Worm (Caenorhabditis elegans): ENCODE data around the gene ZK507.1.
A peak's percentile ranks its signal among the peaks of the same experiment; 100 is the strongest.

Gene ZK507.1

ce11 chrIII:9077708-9078107 is 23.4 kb downstream of the ZK507.1 start, which contains the start of gene F02A9.1:
Gene F02A9.1, minus strand, starts transcription at chrIII:9077808.
- TF ChIP-seq klf-2 (GFP tag; conservative IDR thresholded peaks at IDR 0.05): no peak
- TF ChIP-seq tab-1 (GFP tag; IDR thresholded peaks at IDR 0.05): no peak
- TF ChIP-seq flt-1 (GFP tag; IDR thresholded peaks at IDR 0.05): no peak
- TF ChIP-seq med-1 (GFP tag; optimal IDR thresholded peaks at IDR 0.05; ENCODE audit: insufficient read depth): no peak
- TF ChIP-seq T22C8.4 (GFP tag; IDR thresholded peaks at IDR 0.05): no peak
- no peak for TF ChIP-seq ztf-23 (GFP tag; IDR thresholded peaks at IDR 0.05)
- no peak for TF ChIP-seq ref-1 (GFP tag; conservative IDR thresholded peaks at IDR 0.05)
- no peak for TF ChIP-seq ztf-29 (GFP tag; IDR thresholded peaks at IDR 0.05)
- no peak for TF ChIP-seq cog-1 (tag; optimal IDR thresholded peaks at IDR 0.05)

DNA sequence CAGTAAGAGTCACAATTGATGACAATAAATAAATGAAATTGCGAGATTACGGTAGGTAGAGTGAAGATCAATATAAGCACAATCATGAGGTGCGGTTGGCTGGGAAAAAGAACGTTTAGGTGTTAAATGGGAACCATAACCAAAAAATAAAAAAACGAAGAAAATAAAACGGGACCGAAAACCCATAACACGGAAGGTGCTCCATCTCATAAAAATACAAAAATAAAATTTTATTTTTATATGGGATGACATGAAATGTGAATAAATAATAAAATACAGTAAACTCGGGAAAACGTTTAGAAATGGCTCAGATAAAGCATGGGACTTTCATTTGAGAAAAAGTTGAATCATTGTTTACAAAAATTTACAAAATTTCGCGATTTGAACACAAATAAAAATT is 25.6 kb downstream of the ZK507.1 start, which contains the start of gene F02A9.7:
Gene F02A9.7, minus strand, starts transcription at position 101 of the 400 bp plus-strand sequence.
- TF ChIP-seq med-1 (GFP tag; optimal IDR thresholded peaks at IDR 0.05; ENCODE audit: insufficient read depth) (no peak), klf-2 (GFP tag; conservative IDR thresholded peaks at IDR 0.05) (no peak), ztf-29 (GFP tag; IDR thresholded peaks at IDR 0.05) (no peak), ztf-23 (GFP tag; IDR thresholded peaks at IDR 0.05) (no peak)

- no peak for TF ChIP-seq ref-1 (GFP tag; conservative IDR thresholded peaks at IDR 0.05)
- TF ChIP-seq flt-1 (GFP tag; IDR thresholded peaks at IDR 0.05): no peak
- TF ChIP-seq med-1 (GFP tag; optimal IDR thresholded peaks at IDR 0.05; ENCODE audit: insufficient read depth): no peak
- TF ChIP-seq klf-2 (GFP tag; conservative IDR thresholded peaks at IDR 0.05): no peak
- no peak for TF ChIP-seq ztf-23 (GFP tag; IDR thresholded peaks at IDR 0.05)
- no peak for TF ChIP-seq T22C8.4 (GFP tag; IDR thresholded peaks at IDR 0.05)
- no peak for TF ChIP-seq tab-1 (GFP tag; IDR thresholded peaks at IDR 0.05)
- no peak for TF ChIP-seq cog-1 (tag; optimal IDR thresholded peaks at IDR 0.05)
- TF ChIP-seq ztf-29 (GFP tag; IDR thresholded peaks at IDR 0.05): no peak
Observed at ce11 chrIII:9072704-9073103, 28.4 kb downstream of the ZK507.1 start.

DNA sequence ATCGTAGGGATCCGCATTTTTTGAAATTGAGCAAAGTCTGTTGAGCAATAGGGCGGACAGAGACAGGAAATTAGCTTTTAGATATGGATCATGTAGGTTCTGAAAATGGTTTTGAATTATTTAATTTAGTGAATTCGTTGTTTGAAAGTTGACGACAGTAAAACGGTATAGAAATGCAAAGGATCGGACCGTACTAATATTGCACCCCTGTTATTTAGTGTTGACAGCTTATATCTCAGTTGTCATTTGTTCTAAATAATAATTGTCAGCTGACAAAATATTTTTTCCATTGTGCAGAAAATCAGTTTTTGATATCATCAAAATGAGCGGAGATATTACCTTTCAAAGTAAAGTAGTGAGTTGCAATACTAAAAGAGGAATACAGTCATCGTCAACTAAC is 29.7 kb downstream of the ZK507.1 start, which contains the start of gene lin-12:
Gene lin-12, minus strand, starts transcription at position 101 of the 400 bp plus-strand sequence.
- no peak for TF ChIP-seq klf-2 (GFP tag; conservative IDR thresholded peaks at IDR 0.05)
- no peak for TF ChIP-seq T22C8.4 (GFP tag; IDR thresholded peaks at IDR 0.05)
- TF ChIP-seq flt-1 (GFP tag; IDR thresholded peaks at IDR 0.05): no peak
- no peak for TF ChIP-seq med-1 (GFP tag; optimal IDR thresholded peaks at IDR 0.05; ENCODE audit: insufficient read depth)
- TF ChIP-seq tab-1 (GFP tag; IDR thresholded peaks at IDR 0.05): no peak
- no peak for TF ChIP-seq ref-1 (GFP tag; conservative IDR thresholded peaks at IDR 0.05)
- no peak for TF ChIP-seq ztf-23 (GFP tag; IDR thresholded peaks at IDR 0.05)
- TF ChIP-seq ztf-29 (GFP tag; IDR thresholded peaks at IDR 0.05): no peak
- TF ChIP-seq cog-1 (tag; optimal IDR thresholded peaks at IDR 0.05): no peak

DNA sequence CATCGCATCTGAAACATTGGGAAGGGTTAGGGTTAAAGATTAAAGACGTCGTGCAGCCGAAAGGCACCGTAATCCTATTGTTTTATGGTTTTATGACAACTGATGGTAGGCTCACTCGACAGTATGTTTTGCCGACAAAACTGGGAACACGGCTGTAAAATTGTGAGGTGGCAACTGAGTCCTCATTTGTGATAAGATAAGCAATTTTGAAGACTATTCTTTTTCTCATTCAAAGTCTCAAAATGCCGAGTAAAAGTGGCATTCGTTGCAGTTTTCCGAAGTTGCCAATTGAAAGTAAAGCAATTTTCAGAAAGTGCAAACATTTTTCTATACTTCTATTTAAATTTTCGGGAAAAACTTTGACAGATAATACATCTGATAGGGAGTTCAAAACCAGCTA is 31.4 kb downstream of the ZK507.1 start:
- TF ChIP-seq med-1 (GFP tag; optimal IDR thresholded peaks at IDR 0.05; ENCODE audit: insufficient read depth) (no peak), ztf-29 (GFP tag; IDR thresholded peaks at IDR 0.05) (no peak), cog-1 (tag; optimal IDR thresholded peaks at IDR 0.05) (no peak), T22C8.4 (GFP tag; IDR thresholded peaks at IDR 0.05) (no peak), ztf-23 (GFP tag; IDR thresholded peaks at IDR 0.05) (no peak), tab-1 (GFP tag; IDR thresholded peaks at IDR 0.05) (no peak), klf-2 (GFP tag; conservative IDR thresholded peaks at IDR 0.05) (no peak), ref-1 (GFP tag; conservative IDR thresholded peaks at IDR 0.05) (no peak)

ce11 chrIII:9060267-9060666 is 40.8 kb downstream of the ZK507.1 start:
- TF ChIP-seq klf-2 (GFP tag; conservative IDR thresholded peaks at IDR 0.05): no peak
- TF ChIP-seq cog-1 (tag; optimal IDR thresholded peaks at IDR 0.05): no peak
- TF ChIP-seq med-1 (GFP tag; optimal IDR thresholded peaks at IDR 0.05; ENCODE audit: insufficient read depth): no peak
- TF ChIP-seq ztf-29 (GFP tag; IDR thresholded peaks at IDR 0.05): no peak
- no peak for TF ChIP-seq T22C8.4 (GFP tag; IDR thresholded peaks at IDR 0.05)
- no peak for TF ChIP-seq flt-1 (GFP tag; IDR thresholded peaks at IDR 0.05)
- no peak for TF ChIP-seq ref-1 (GFP tag; conservative IDR thresholded peaks at IDR 0.05)
- TF ChIP-seq ztf-23 (GFP tag; IDR thresholded peaks at IDR 0.05): no peak
- TF ChIP-seq tab-1 (GFP tag; IDR thresholded peaks at IDR 0.05): no peak

- TF ChIP-seq med-1 (GFP tag; optimal IDR thresholded peaks at IDR 0.05; ENCODE audit: insufficient read depth): no peak
- TF ChIP-seq T22C8.4 (GFP tag; IDR thresholded peaks at IDR 0.05): no peak
Observed at ce11 chrIII:9058959-9059534, 42.1 kb downstream of the ZK507.1 start, which contains the start of gene gst-1. Gene gst-1, plus strand, starts transcription at chrIII:9059331.

DNA sequence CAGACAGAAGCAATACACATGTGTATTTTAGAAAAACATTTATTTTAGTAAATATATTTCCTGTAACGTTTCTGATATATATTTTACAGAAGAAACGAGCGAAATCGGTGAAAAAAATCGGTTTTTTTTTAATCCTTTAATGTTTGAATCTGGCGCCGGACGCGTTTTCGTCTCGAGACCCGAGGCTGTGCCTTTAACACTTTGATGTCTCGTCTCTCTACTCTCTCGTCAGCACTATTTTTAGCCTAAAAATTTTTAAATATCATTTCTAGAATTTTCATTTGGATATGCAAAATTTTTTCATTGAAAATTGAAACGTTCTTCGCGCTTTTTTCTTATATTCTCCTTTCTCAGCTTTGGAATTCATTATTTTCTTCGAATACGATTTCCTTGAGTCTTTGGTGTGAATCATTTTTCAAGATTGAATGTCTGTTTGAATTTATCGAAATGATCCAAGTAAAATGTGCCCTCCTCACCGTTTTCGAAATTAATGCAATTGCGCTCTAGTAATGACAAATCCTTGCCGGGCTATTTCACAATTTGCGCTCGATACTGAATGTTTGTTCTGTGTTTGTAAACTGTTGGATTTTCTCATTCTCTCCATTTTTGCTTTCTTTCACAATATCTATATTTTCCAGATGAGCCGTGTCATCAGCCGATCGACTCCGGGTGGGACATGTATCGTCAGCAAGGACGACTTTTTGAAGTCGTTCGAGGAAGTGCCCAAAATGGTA is 46.5 kb downstream of the ZK507.1 start, which contains the start of gene cls-2:
Gene cls-2, plus strand, starts transcription at position 635 of the 734 bp plus-strand sequence.
- no peak for TF ChIP-seq ref-1 (GFP tag; conservative IDR thresholded peaks at IDR 0.05)
- no peak for TF ChIP-seq flt-1 (GFP tag; IDR thresholded peaks at IDR 0.05)
- TF ChIP-seq T22C8.4 (GFP tag; IDR thresholded peaks at IDR 0.05): no peak
- no peak for TF ChIP-seq ztf-29 (GFP tag; IDR thresholded peaks at IDR 0.05)
- TF ChIP-seq klf-2 (GFP tag; conservative IDR thresholded peaks at IDR 0.05): no peak
- TF ChIP-seq ztf-23 (GFP tag; IDR thresholded peaks at IDR 0.05): no peak
- no peak for TF ChIP-seq tab-1 (GFP tag; IDR thresholded peaks at IDR 0.05)
- no peak for TF ChIP-seq med-1 (GFP tag; optimal IDR thresholded peaks at IDR 0.05; ENCODE audit: insufficient read depth)

ce11 chrIII:9053740-9054252 is 47.3 kb downstream of the ZK507.1 start, which contains the start of gene R107.5:
Gene R107.5, minus strand, starts transcription at chrIII:9053790.
- TF ChIP-seq ztf-29 (GFP tag; IDR thresholded peaks at IDR 0.05) (no peak), flt-1 (GFP tag; IDR thresholded peaks at IDR 0.05) (peak; percentile 78), ztf-23 (GFP tag; IDR thresholded peaks at IDR 0.05) (peak; percentile 81), T22C8.4 (GFP tag; IDR thresholded peaks at IDR 0.05) (peak; percentile 52; the same call in 1 of the 2 replicates)

Data from whole organism, midembryonic.